Fruit fly (Drosophila melanogaster) whole organism, pupa: ENCODE results near the gene Krn.
A peak's percentile ranks its signal among the peaks of the same experiment; 100 is the strongest.

Experiments used
- CG10348 ChIP-seq: fragments of 200-800 bp; sonication (Bioruptor generic); IDR thresholded peaks from 2 replicates; pipeline ENCODE4 v1.3.6; 2022; ENCODE audit warnings: missing biosample characterization, missing genetic modification characterization
- CG12605 ChIP-seq: fragments of 200-800 bp; sonication (Bioruptor generic); IDR thresholded peaks from 2 replicates; pipeline ENCODE4 v1.3.6; 2022; ENCODE audit warnings: missing biosample characterization, missing genetic modification characterization
- CG13204 ChIP-seq: fragments of 200-800 bp; sonication (Bioruptor generic); optimal IDR thresholded peaks from 2 replicates; lab custom pipeline; 2018; ENCODE audit warnings: missing biosample characterization, mild to moderate bottlenecking, missing genetic modification characterization, moderate library complexity
- CG14655 ChIP-seq: fragments of 200-800 bp; sonication (Bioruptor generic); optimal IDR thresholded peaks from 3 replicates; lab custom pipeline; 2017; ENCODE audit warnings: mild to moderate bottlenecking, missing biosample characterization, missing genetic modification reagents, missing genetic modification characterization
- CG15710 ChIP-seq: fragments of 200-800 bp; sonication (Bioruptor generic); optimal IDR thresholded peaks from 2 replicates; lab custom pipeline; 2018; ENCODE audit warnings: missing biosample characterization, mild to moderate bottlenecking, missing genetic modification characterization, moderate library complexity
- CG17806 ChIP-seq: fragments of 200-800 bp; sonication (Bioruptor generic); optimal IDR thresholded peaks from 2 replicates; lab custom pipeline; 2018; ENCODE audit warnings: missing biosample characterization, mild to moderate bottlenecking, missing genetic modification characterization, moderate library complexity
- CG32121 ChIP-seq: fragments of 200-800 bp; sonication (Bioruptor generic); IDR thresholded peaks from 2 replicates; pipeline ENCODE4 v1.3.6; 2022; ENCODE audit warnings: missing biosample characterization, missing genetic modification characterization
- CG34367 ChIP-seq: fragments of 200-800 bp; sonication (Bioruptor generic); optimal IDR thresholded peaks from 2 replicates; lab custom pipeline; 2018; ENCODE audit warnings: missing biosample characterization, mild to moderate bottlenecking, missing genetic modification characterization
- CG4496 ChIP-seq: fragments of 200-800 bp; sonication (Bioruptor generic); IDR thresholded peaks from 3 replicates; pipeline ENCODE4 v1.3.6; 2022; ENCODE audit warnings: missing biosample characterization, missing genetic modification characterization
- CG8159 ChIP-seq: fragments of 200-800 bp; sonication (Bioruptor generic); optimal IDR thresholded peaks from 3 replicates; lab custom pipeline; 2018; ENCODE audit warnings: missing biosample characterization, mild to moderate bottlenecking, missing genetic modification characterization, moderate library complexity
- CG8301 ChIP-seq: fragments of 200-800 bp; sonication (Bioruptor generic); optimal IDR thresholded peaks from 2 replicates; lab custom pipeline; 2018; ENCODE audit warnings: missing biosample characterization, mild to moderate bottlenecking, missing genetic modification characterization
- CG9948 ChIP-seq: fragments of 200-800 bp; sonication (Bioruptor generic); optimal IDR thresholded peaks from 2 replicates; lab custom pipeline; 2018; ENCODE audit warnings: missing biosample characterization, mild to moderate bottlenecking, missing genetic modification characterization, moderate library complexity
- D1 ChIP-seq: fragments of 200-800 bp; sonication (Bioruptor generic); optimal IDR thresholded peaks from 2 replicates; lab custom pipeline; 2018; ENCODE audit warnings: missing biosample characterization, mild to moderate bottlenecking, missing genetic modification characterization, moderate library complexity
- EcR ChIP-seq: fragments of 200-800 bp; sonication (Bioruptor generic); optimal IDR thresholded peaks from 3 replicates; lab custom pipeline; 2019; ENCODE audit warnings: missing biosample characterization, missing genetic modification characterization, mild to moderate bottlenecking, moderate library complexity, missing genetic modification reagents
- Ets98B ChIP-seq: fragments of 200-800 bp; sonication (Bioruptor generic); IDR thresholded peaks from 2 replicates; pipeline ENCODE4 v1.3.6; 2022; ENCODE audit warnings: missing biosample characterization, missing genetic modification characterization
- Pif1A ChIP-seq: fragments of 200-800 bp; sonication (Bioruptor generic); optimal IDR thresholded peaks from 3 replicates; lab custom pipeline; 2016; ENCODE audit warnings: missing biosample characterization, missing genetic modification characterization
- Pif1B ChIP-seq: fragments of 200-800 bp; sonication (Bioruptor generic); optimal IDR thresholded peaks from 3 replicates; lab custom pipeline; 2016; ENCODE audit warnings: missing biosample characterization, missing genetic modification characterization
- Snoo ChIP-seq: fragments of 200-800 bp; sonication (Bioruptor generic); optimal IDR thresholded peaks from 3 replicates; lab custom pipeline; 2017; ENCODE audit warnings: missing biosample characterization, mild to moderate bottlenecking, missing genetic modification characterization, inconsistent platforms
- fd96Ca ChIP-seq: fragments of 200-800 bp; sonication (Bioruptor generic); IDR thresholded peaks from 3 replicates; pipeline ENCODE4 v1.3.6; 2022; ENCODE audit warnings: missing biosample characterization, missing genetic modification characterization
- gl ChIP-seq: fragments of 200-800 bp; sonication (Bioruptor generic); optimal IDR thresholded peaks from 2 replicates; lab custom pipeline; 2018; ENCODE audit warnings: missing biosample characterization, mild to moderate bottlenecking, missing genetic modification characterization
- rn ChIP-seq: fragments of 200-800 bp; sonication (Bioruptor generic); IDR thresholded peaks from 2 replicates; pipeline ENCODE4 v1.3.6; 2022; ENCODE audit warnings: missing biosample characterization, missing genetic modification characterization

The Krn gene

DNA sequence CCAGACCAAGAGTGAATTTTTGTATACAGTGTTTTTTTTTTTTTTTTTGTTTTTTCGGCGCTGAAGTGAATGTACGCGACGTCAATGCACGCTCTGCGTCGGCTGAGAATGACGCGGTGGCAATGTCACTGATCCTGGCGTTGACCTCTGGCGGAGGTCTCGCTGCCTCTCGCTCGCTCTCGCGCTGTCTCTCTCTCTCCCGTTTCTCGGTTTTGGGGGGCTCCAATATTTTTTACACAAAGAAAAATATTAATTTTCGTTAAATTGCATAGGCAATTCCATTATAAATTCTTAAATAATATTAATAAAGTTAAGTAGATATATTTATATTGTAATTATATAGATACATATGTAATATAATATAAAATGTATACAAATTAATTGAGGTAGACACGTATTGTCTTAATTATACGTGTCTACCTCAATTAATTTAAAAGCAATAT, 40.8 kb downstream of the Krn start:
- TF ChIP-seq CG15710 (tag; lab: Kevin White, UChicago) (no peak), CG9948 (tag; lab: Kevin White, UChicago) (no peak), Snoo (tag; lab: Kevin White, UChicago) (peak; percentile 18), CG8159 (tag; lab: Kevin White, UChicago) (no peak), EcR (GFP tag; lab: Kevin White, UChicago) (peak; percentile 26), CG32121 (GFP tag; lab: Robert Waterston, UW) (no peak)

DNA sequence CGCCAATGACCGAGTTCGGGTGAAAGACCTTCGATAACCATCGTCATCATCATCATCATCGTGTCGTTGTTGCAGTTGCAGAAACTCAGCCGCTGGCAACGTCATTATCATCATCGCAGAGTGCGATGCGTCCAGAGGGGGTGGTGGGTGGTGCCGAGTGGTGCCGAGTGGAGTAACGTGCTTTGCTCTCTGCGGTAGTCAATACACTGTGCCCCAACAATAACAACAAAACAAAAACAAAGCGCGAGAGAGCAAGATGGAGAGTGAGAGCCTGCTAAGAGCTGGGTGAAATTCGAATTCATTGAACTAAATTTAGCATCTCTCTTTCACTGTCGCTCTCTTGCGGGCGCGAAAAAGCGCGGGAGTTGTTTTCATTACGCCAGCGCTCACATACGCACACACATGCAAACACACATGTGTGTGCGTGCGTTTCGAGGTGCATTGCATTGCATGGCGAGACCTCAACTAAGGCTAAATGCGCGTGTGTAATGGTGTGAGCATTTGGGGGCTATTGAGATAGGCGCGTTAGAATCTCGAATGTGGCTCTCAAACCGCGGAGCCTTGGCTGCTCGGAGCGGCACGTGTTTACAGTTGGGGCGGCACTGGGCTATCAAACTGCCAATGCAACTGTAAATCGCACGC, 42.1 kb downstream of the Krn start:
- TF ChIP-seq Snoo (tag; lab: Kevin White, UChicago) (no peak), CG8159 (tag; lab: Kevin White, UChicago) (peak; percentile 1), fd96Ca (GFP tag; lab: Robert Waterston, UW) (peak; percentile 60), gl (peak; percentile 37), CG12605 (GFP tag; lab: Robert Waterston, UW) (peak; percentile 65), CG15710 (tag; lab: Kevin White, UChicago) (no peak), D1 (peak; percentile 41), CG10348 (no peak), CG13204 (peak; percentile 76), Ets98B (GFP tag; lab: Robert Waterston, UW) (peak; percentile 64), CG9948 (tag; lab: Kevin White, UChicago) (no peak), Pif1A (no peak), CG8301 (tag; lab: Kevin White, UChicago) (no peak), Pif1B (GFP tag; lab: Kevin White, UChicago) (no peak), CG34367 (tag; lab: Kevin White, UChicago) (no peak), EcR (GFP tag; lab: Kevin White, UChicago) (peak; percentile 100), CG4496 (peak; percentile 56; the same call in 2 of the 3 replicates)

DNA sequence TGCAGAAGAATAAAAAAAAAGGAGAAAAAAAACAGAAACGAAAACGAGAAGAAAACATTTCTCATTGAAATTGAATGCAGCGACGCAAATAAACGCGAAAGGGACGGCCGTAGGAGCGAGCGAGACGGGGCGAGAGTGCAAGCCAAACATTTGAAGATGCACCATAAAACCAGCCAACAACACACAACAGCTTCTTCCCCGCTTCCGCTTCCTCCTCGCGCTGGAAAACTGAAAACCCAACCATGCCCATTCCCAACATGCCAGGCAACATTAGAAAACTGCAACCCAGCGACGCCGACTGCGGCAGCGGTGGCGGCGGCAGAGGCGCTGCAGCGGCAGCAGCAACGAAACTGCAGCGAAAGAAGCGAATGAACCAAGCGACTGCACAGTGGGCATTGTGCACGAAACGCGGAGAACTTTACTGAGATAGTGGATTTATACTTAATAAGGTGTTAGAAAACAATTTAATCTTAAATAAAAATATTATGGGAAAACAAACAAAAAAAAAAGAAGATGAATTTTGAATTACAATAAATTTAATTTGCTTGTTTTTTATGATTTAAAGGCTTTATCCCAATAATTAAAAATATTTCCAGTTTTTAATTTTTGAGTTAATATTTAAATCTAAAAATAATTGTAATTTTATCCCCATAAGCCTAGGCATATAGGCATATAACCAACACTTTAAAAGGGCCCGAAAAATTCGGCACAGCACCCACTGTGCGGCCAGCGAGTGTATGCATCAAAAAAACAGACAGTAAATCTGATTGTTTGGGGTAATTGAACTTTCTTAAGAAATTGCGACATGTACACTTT, 43.0 kb downstream of the Krn start:
- peak; percentile 71 for TF ChIP-seq CG32121 (GFP tag; lab: Robert Waterston, UW)
- peak; percentile 96 for TF ChIP-seq Snoo (tag; lab: Kevin White, UChicago)
- peak; percentile 87 for TF ChIP-seq Pif1A
- TF ChIP-seq CG12605 (GFP tag; lab: Robert Waterston, UW), result peak; percentile 71
- peak; percentile 72 for TF ChIP-seq CG15710 (tag; lab: Kevin White, UChicago)
- peak; percentile 87 for TF ChIP-seq fd96Ca (GFP tag; lab: Robert Waterston, UW)
- TF ChIP-seq Ets98B (GFP tag; lab: Robert Waterston, UW), result peak; percentile 53; the same call in 1 of the 2 replicates
- TF ChIP-seq CG9948 (tag; lab: Kevin White, UChicago), result peak; percentile 89
- peak; percentile 95 for TF ChIP-seq CG8301 (tag; lab: Kevin White, UChicago)
- peak; percentile 85 for TF ChIP-seq rn (GFP tag; lab: Robert Waterston, UW)
- TF ChIP-seq CG14655 (GFP tag; lab: Kevin White, UChicago), result peak; percentile 99
- peak; percentile 57 for TF ChIP-seq D1
- peak; percentile 85 for TF ChIP-seq Pif1B (GFP tag; lab: Kevin White, UChicago)
- peak; percentile 84 for TF ChIP-seq CG4496
- TF ChIP-seq gl, result no peak
- TF ChIP-seq CG13204, result no peak
- peak; percentile 73 for TF ChIP-seq CG17806 (tag; lab: Kevin White, UChicago)
- TF ChIP-seq CG8159 (tag; lab: Kevin White, UChicago), result peak; percentile 83
- TF ChIP-seq EcR (GFP tag; lab: Kevin White, UChicago), result no peak
- TF ChIP-seq CG34367 (tag; lab: Kevin White, UChicago), result peak; percentile 60
- TF ChIP-seq CG10348, result peak; percentile 57; the same call in 1 of the 2 replicates

DNA sequence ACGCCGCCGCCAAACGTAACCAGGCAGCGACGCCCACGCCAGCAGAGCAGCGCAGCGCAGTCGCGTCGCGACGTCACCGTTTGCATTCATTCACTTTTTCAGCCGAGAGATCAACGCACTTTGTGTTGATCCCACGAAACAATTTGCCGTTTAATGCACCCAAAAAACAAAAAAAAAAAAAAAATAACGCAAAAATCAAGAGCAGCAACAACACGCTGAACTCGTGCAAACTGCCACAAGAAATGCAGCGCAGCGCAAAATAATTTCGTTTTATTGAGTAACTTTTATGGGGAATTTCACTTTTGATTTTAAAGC, 45.1 kb downstream of the Krn start:
- TF ChIP-seq gl (no peak), CG17806 (tag; lab: Kevin White, UChicago) (no peak), CG34367 (tag; lab: Kevin White, UChicago) (no peak), fd96Ca (GFP tag; lab: Robert Waterston, UW) (no peak), CG14655 (GFP tag; lab: Kevin White, UChicago) (no peak), EcR (GFP tag; lab: Kevin White, UChicago) (no peak), CG10348 (no peak), rn (GFP tag; lab: Robert Waterston, UW) (no peak), CG4496 (no peak), Pif1A (no peak)

DNA sequence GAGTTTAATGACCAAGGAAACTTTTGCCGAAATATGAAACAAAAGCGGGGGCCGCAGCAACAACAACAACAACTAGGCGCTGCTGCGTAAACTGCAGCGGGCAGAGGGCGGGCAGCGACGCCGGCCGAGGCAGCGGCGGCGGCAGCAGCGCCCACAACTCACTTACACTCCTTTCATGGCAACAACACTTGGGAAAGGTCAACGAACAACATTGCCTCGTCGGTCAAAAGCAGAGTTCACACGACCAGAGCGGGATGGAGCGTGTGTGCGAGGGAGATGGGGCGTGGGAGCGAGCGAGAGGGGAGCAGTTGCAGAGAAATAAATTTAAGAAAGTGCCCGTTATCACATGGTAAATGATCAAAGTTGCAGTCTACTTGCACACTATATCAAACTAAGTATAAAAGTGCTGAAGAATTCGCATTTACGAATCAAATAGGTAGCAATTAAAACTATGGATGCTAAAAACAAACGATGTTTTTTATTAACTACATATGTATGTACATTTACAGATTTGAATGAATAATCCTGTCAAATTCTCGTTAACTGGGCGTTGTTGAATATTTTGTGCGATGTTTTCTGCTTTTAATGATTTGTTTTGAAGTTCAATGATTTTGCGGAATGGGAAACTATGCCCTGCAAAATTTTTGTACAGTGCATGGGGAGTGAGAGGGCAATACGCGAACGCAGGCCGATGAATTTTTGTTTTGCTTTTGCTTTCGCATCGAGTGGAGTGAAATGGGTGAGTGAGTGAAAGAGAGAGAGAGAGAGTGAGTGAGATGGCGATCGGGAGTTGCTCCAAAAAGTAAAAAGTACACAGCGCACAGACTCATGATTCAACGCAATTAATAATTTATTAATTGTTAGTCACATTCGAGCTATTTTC, 45.7 kb downstream of the Krn start:
- peak; percentile 9 for TF ChIP-seq CG9948 (tag; lab: Kevin White, UChicago)
- TF ChIP-seq Ets98B (GFP tag; lab: Robert Waterston, UW), result no peak
- TF ChIP-seq CG13204, result no peak
- TF ChIP-seq CG32121 (GFP tag; lab: Robert Waterston, UW), result no peak
- TF ChIP-seq Pif1A, result peak; percentile 47
- TF ChIP-seq Snoo (tag; lab: Kevin White, UChicago), result peak; percentile 72
- TF ChIP-seq CG8301 (tag; lab: Kevin White, UChicago), result peak; percentile 77
- TF ChIP-seq CG8159 (tag; lab: Kevin White, UChicago), result peak; percentile 22
- TF ChIP-seq Pif1B (GFP tag; lab: Kevin White, UChicago), result peak; percentile 25
- peak; percentile 82 for TF ChIP-seq CG14655 (GFP tag; lab: Kevin White, UChicago)
- no peak for TF ChIP-seq CG10348
- TF ChIP-seq EcR (GFP tag; lab: Kevin White, UChicago), result peak; percentile 76
- TF ChIP-seq fd96Ca (GFP tag; lab: Robert Waterston, UW), result 0 out of 3 replicates have a peak, but pooled peaks have one; percentile 26
- no peak for TF ChIP-seq gl
- peak; percentile 48; the same call in 2 of the 3 replicates for TF ChIP-seq CG4496
